Fruit fly (Drosophila melanogaster) whole organism, wandering third instar larva: Measurements from ENCODE around the gene CG46383.

Experiments used
- Abd-B ChIP-seq: fragments of >200 bp; optimal IDR thresholded peaks from 2 replicates; lab custom pipeline; 2017; ENCODE audit warnings: missing biosample characterization, missing genetic modification characterization
- CG32264 ChIP-seq: fragments of 200-800 bp; sonication (Bioruptor generic); optimal IDR thresholded peaks from 2 replicates; lab custom pipeline; 2016; ENCODE audit warnings: missing biosample characterization, missing genetic modification characterization
- CG9705 ChIP-seq: fragments of 200-800 bp; sonication (Bioruptor generic); optimal IDR thresholded peaks from 2 replicates; lab custom pipeline; 2018; ENCODE audit warnings: missing biosample characterization, mild to moderate bottlenecking, missing genetic modification characterization
- CrebA ChIP-seq: fragments of 200-800 bp; sonication (Bioruptor generic); optimal IDR thresholded peaks from 2 replicates; lab custom pipeline; 2016; ENCODE audit warnings: missing biosample characterization, mild to moderate bottlenecking, missing genetic modification characterization, borderline replicate concordance
- Dfd ChIP-seq: fragments of >200 bp; optimal IDR thresholded peaks from 2 replicates; lab custom pipeline; 2017; ENCODE audit warnings: missing biosample characterization, missing genetic modification characterization
- Dif ChIP-seq: fragments of 200-275, 200-300 bp; sonication (Bioruptor generic); optimal IDR thresholded peaks from 2 replicates; lab custom pipeline; 2018; ENCODE audit warnings: missing biosample characterization, missing genetic modification characterization; ENCODE audit not compliant: partially characterized antibody
- GATAd ChIP-seq: sonication (Bioruptor generic); optimal IDR thresholded peaks from 2 replicates; lab custom pipeline; 2016; ENCODE audit warnings: missing biosample characterization, missing genetic modification characterization
- HLH106 ChIP-seq: fragments of 200-800 bp; optimal IDR thresholded peaks from 3 replicates; lab custom pipeline; 2019; ENCODE audit warnings: missing biosample characterization, mild to moderate bottlenecking, missing genetic modification characterization, moderate library complexity
- Hnf4 ChIP-seq: fragments of 200-800 bp; sonication (Bioruptor generic); optimal IDR thresholded peaks from 2 replicates; lab custom pipeline; 2016; ENCODE audit warnings: missing biosample characterization, mild to moderate bottlenecking, missing genetic modification characterization
- Hr78 ChIP-seq: fragments of >200 bp; optimal IDR thresholded peaks from 2 replicates; lab custom pipeline; 2017; ENCODE audit warnings: missing biosample characterization, missing genetic modification characterization
- Hr83 ChIP-seq: fragments of 200-300 bp; sonication (Bioruptor generic); optimal IDR thresholded peaks from 2 replicates; lab custom pipeline; 2016; ENCODE audit warnings: missing biosample characterization, mild to moderate bottlenecking, missing genetic modification characterization, moderate library complexity; ENCODE audit not compliant: poor library complexity, severe bottlenecking
- Jra ChIP-seq: sonication (Bioruptor generic); optimal IDR thresholded peaks from 2 replicates; lab custom pipeline; 2016; ENCODE audit warnings: missing biosample characterization, missing genetic modification characterization
- Mio ChIP-seq: sonication (Bioruptor generic); optimal IDR thresholded peaks from 2 replicates; lab custom pipeline; 2016; ENCODE audit warnings: missing biosample characterization, missing genetic modification characterization
- Myc ChIP-seq: fragments of >200 bp; optimal IDR thresholded peaks from 2 replicates; lab custom pipeline; 2017
- N ChIP-seq: fragments of >200 bp; optimal IDR thresholded peaks from 2 replicates; lab custom pipeline; 2018; ENCODE audit warnings: missing biosample characterization, missing external identifiers, missing genetic modification characterization
- OdsH ChIP-seq: fragments of 200-800 bp; sonication (Bioruptor generic); optimal IDR thresholded peaks from 2 replicates; lab custom pipeline; 2016; ENCODE audit warnings: missing biosample characterization, mild to moderate bottlenecking, missing genetic modification characterization
- Rel ChIP-seq, 2 experiments: fragments of 200-800 bp; sonication (Bioruptor generic) in 1 of 2; optimal IDR thresholded peaks; 2 replicates in 1 of 2; 3 replicates in 1 of 2; lab custom pipeline; 2016 to 2019; ENCODE audit warnings: mild to moderate bottlenecking in 2 of 2, missing biosample characterization in 2 of 2, missing genetic modification characterization in 2 of 2, moderate library complexity in 1 of 2
- Sp1 ChIP-seq: fragments of 200-800 bp; sonication (Bioruptor generic); optimal IDR thresholded peaks from 3 replicates; lab custom pipeline; 2019; ENCODE audit warnings: missing biosample characterization, mild to moderate bottlenecking, missing genetic modification characterization, moderate library complexity
- Vsx2 ChIP-seq: fragments of 200-300, 225-300 bp; sonication (Bioruptor generic); optimal IDR thresholded peaks from 2 replicates; lab custom pipeline; 2018; ENCODE audit warnings: missing biosample characterization, missing genetic modification characterization; ENCODE audit not compliant: partially characterized antibody
- br ChIP-seq: fragments of 200-800 bp; sonication (Bioruptor generic); optimal IDR thresholded peaks from 2 replicates; lab custom pipeline; 2016; ENCODE audit warnings: missing biosample characterization, missing genetic modification characterization
- brk ChIP-seq: fragments of 200-800 bp; sonication (Bioruptor generic); optimal IDR thresholded peaks from 2 replicates; lab custom pipeline; 2016; ENCODE audit warnings: missing biosample characterization, mild to moderate bottlenecking, missing genetic modification characterization
- dl ChIP-seq, 2 experiments: fragments of 175-275, 200-275 bp in 1 of 2; fragments of 200-275 bp in 1 of 2; sonication (Bioruptor generic); optimal IDR thresholded peaks; lab custom pipeline; 2018; ENCODE audit warnings: mild to moderate bottlenecking in 2 of 2, missing biosample characterization in 2 of 2, missing genetic modification characterization in 2 of 2, moderate library complexity in 2 of 2; ENCODE audit not compliant: partially characterized antibody in 2 of 2, insufficient read depth in 1 of 2
- dmrt93B ChIP-seq: fragments of 200-800 bp; sonication (Bioruptor generic); optimal IDR thresholded peaks from 2 replicates; lab custom pipeline; 2018; ENCODE audit warnings: missing biosample characterization, mild to moderate bottlenecking, missing genetic modification characterization
- dsf ChIP-seq: sonication (Bioruptor generic); optimal IDR thresholded peaks from 2 replicates; lab custom pipeline; 2016; ENCODE audit warnings: missing biosample characterization, missing genetic modification characterization, borderline replicate concordance
- ey ChIP-seq: fragments of 200-800 bp; sonication (Bioruptor generic); optimal IDR thresholded peaks from 2 replicates; lab custom pipeline; 2016; ENCODE audit warnings: missing biosample characterization, missing genetic modification characterization
- foxo ChIP-seq, 2 experiments: fragments of 200-800 bp; sonication (Bioruptor generic); optimal IDR thresholded peaks; 2 replicates in 1 of 2; 3 replicates in 1 of 2; lab custom pipeline; 2016 to 2017; ENCODE audit warnings: missing biosample characterization in 2 of 2, missing genetic modification characterization in 2 of 2
- fru ChIP-seq: fragments of 200-800 bp; sonication (Bioruptor generic); optimal IDR thresholded peaks from 3 replicates; lab custom pipeline; 2016; ENCODE audit warnings: missing biosample characterization, mild to moderate bottlenecking, missing genetic modification characterization
- h ChIP-seq: fragments of 200-800 bp; sonication (Bioruptor generic); optimal IDR thresholded peaks from 3 replicates; lab custom pipeline; 2016; ENCODE audit warnings: missing biosample characterization, mild to moderate bottlenecking, missing genetic modification characterization
- jim ChIP-seq: fragments of 175-275, 200-325 bp; sonication (Bioruptor generic); optimal IDR thresholded peaks from 2 replicates; lab custom pipeline; 2016; ENCODE audit warnings: missing biosample characterization, mild to moderate bottlenecking, missing genetic modification characterization
- lola ChIP-seq: fragments of >200 bp; optimal IDR thresholded peaks from 2 replicates; lab custom pipeline; 2017; ENCODE audit warnings: missing biosample characterization, missing genetic modification characterization
- pan ChIP-seq: fragments of >200 bp; optimal IDR thresholded peaks from 2 replicates; lab custom pipeline; 2017
- psq ChIP-seq: fragments of 200-800 bp; sonication (Bioruptor generic); optimal IDR thresholded peaks from 3 replicates; lab custom pipeline; 2017; ENCODE audit warnings: missing biosample characterization, mild to moderate bottlenecking, missing genetic modification characterization, moderate library complexity
- rgr ChIP-seq: fragments of 200-800 bp; sonication (Bioruptor generic); optimal IDR thresholded peaks from 3 replicates; lab custom pipeline; 2016; ENCODE audit warnings: missing biosample characterization, mild to moderate bottlenecking, missing genetic modification characterization
- sage ChIP-seq: fragments of 200-800 bp; sonication (Bioruptor generic); optimal IDR thresholded peaks from 2 replicates; lab custom pipeline; 2016; ENCODE audit warnings: missing biosample characterization, mild to moderate bottlenecking, missing genetic modification characterization
- sv ChIP-seq: fragments of 200-800 bp; sonication (Bioruptor generic); optimal IDR thresholded peaks from 3 replicates; lab custom pipeline; 2016; ENCODE audit warnings: missing biosample characterization, missing genetic modification characterization
- tai ChIP-seq: sonication (Bioruptor generic); optimal IDR thresholded peaks from 2 replicates; lab custom pipeline; 2016; ENCODE audit warnings: missing biosample characterization, missing genetic modification characterization
- usp ChIP-seq: fragments of >200 bp; optimal IDR thresholded peaks from 2 replicates; lab custom pipeline; 2017; ENCODE audit warnings: missing biosample characterization, missing genetic modification characterization
- woc ChIP-seq: sonication (Bioruptor generic); optimal IDR thresholded peaks from 2 replicates; lab custom pipeline; 2016; ENCODE audit warnings: missing biosample characterization, mild to moderate bottlenecking, missing genetic modification characterization

CG46383 gene

DNA sequence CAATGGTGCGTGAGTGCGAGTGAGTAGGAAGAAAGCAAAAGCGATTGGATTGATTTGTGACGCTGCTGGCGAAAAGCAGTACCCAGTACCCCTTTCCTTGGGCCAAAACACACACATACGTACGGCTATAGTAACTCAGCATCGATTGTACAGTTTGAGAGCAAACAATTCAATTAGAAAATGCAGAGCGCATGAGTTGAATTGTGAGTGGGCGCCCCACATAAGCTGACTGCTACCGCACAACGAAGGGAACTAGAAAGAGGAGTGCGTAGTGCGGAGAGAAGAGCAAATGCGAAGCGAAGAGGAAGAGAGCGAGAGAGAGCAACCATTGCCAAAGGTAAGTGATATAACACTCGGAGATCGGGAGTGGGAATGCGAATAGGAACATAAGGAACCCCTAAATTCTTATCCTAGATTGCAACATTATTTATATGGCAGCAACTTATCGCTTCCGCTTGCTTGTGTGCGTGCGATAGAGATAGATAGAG is 22.8 kb upstream of the CG46383 start:
- TF ChIP-seq Dif (GFP tag; lab: Kevin White, UChicago) (peak; percentile 98), Sp1 (peak; percentile 29), Vsx2 (GFP tag; lab: Kevin White, UChicago) (peak; percentile 92), CG32264 (no peak), psq (GFP tag; lab: Kevin White, UChicago) (peak; percentile 99), dl (GFP tag; optimal IDR thresholded peaks at IDR 0.05; lab: Kevin White, UChicago; ENCODE audit: insufficient read depth in 1 of 2, partially characterized antibody in 2 of 2) (peak; percentile 85 to 95), Jra (no peak)
- TF ChIP-seq, all 38 proteins: peak for 5

DNA sequence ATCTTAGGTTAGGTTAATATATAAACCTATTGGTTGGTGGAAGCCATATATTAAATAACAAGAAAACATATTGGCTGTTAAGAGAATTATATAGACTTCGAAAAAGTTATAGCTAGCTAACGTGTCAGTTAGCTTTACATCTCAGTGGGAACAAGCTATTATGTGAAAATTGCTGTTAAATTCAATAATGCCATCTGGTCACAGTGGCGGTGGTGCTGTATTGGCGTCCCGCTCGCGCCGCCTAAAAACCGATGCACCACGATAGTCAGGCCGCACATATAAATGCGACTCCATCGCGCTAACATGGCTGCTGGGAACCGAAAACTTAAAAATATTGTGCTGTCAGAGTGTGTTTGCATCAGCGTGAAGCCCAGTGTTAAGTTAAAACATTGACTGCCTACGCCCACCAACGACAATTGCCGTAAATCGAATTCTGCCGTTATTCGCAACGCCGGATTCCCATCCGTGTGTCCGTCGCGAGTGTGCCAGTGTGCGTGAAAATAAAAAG is 22.3 kb upstream of the CG46383 start, which contains the start of gene Hel89B:
Gene Hel89B, plus strand, starts transcription at position 320 of the 508 bp plus-strand sequence.
- peak in 1 of 2 experiments; percentile 28 for TF ChIP-seq dl (GFP tag; optimal IDR thresholded peaks at IDR 0.05; lab: Kevin White, UChicago; ENCODE audit: insufficient read depth in 1 of 2, partially characterized antibody in 2 of 2)
- TF ChIP-seq HLH106 (tag; lab: Kevin White, UChicago): peak; percentile 59
- peak; percentile 74 for TF ChIP-seq lola (GFP tag; lab: Kevin White, UChicago)
- TF ChIP-seq pan (lab: Kevin White, UChicago): no peak
- peak; percentile 7 for TF ChIP-seq h (GFP tag; lab: Kevin White, UChicago)
- no peak for TF ChIP-seq dmrt93B
- TF ChIP-seq sv: peak; percentile 31
- peak; percentile 4 for TF ChIP-seq dsf (GFP tag; lab: Kevin White, UChicago)
- peak; percentile 25 to 29 for TF ChIP-seq foxo (GFP tag; optimal IDR thresholded peaks at IDR 0.05; lab: Kevin White, UChicago)
- TF ChIP-seq OdsH: no peak
- no peak for TF ChIP-seq usp (GFP tag; lab: Kevin White, UChicago)
- peak; percentile 83 for TF ChIP-seq Hr78 (GFP tag; lab: Kevin White, UChicago)
- TF ChIP-seq jim (GFP tag; lab: Kevin White, UChicago): no peak
- peak; percentile 46 for TF ChIP-seq fru (GFP tag; lab: Kevin White, UChicago)
- TF ChIP-seq woc (GFP tag; lab: Kevin White, UChicago): peak; percentile 67
- TF ChIP-seq N: peak; percentile 99
- peak; percentile 31 for TF ChIP-seq Hr83 (GFP tag; lab: Kevin White, UChicago)
- TF ChIP-seq sage (GFP tag; lab: Kevin White, UChicago): no peak
- peak; percentile 31 for TF ChIP-seq Abd-B (GFP tag; lab: Kevin White, UChicago)
- TF ChIP-seq ey (GFP tag; lab: Kevin White, UChicago): peak; percentile 28
- TF ChIP-seq br (GFP tag; lab: Kevin White, UChicago): peak; percentile 27
- no peak for TF ChIP-seq Mio
- TF ChIP-seq brk: no peak
- peak; percentile 44 for TF ChIP-seq CG9705 (GFP tag; lab: Kevin White, UChicago)
- TF ChIP-seq CrebA: no peak
- TF ChIP-seq psq (GFP tag; lab: Kevin White, UChicago): no peak
- no peak for TF ChIP-seq Rel (GFP tag; optimal IDR thresholded peaks at IDR 0.05; lab: Kevin White, UChicago)
- TF ChIP-seq Rel (tag; optimal IDR thresholded peaks at IDR 0.05; lab: Kevin White, UChicago): peak; percentile 3
- peak; percentile 48 for TF ChIP-seq Jra
- TF ChIP-seq Dfd (GFP tag; lab: Kevin White, UChicago): no peak
- TF ChIP-seq Dif (GFP tag; lab: Kevin White, UChicago): peak; percentile 57
- TF ChIP-seq Hnf4 (GFP tag; lab: Kevin White, UChicago): peak; percentile 66
- TF ChIP-seq GATAd: no peak
- no peak for TF ChIP-seq Vsx2 (GFP tag; lab: Kevin White, UChicago)
- TF ChIP-seq Myc: peak; percentile 30
- TF ChIP-seq rgr: peak; percentile 25
- TF ChIP-seq CG32264: no peak
- TF ChIP-seq Sp1: no peak
- no peak for TF ChIP-seq tai (GFP tag; lab: Kevin White, UChicago)
